Fruit fly (Drosophila melanogaster) whole organism, embryonic: ENCODE results near the gene Tim8.
A peak's percentile ranks its signal among the peaks of the same experiment; 100 is the strongest.

Experiments
- Atf3 ChIP-seq: fragments of 200-800 bp; sonication (Bioruptor generic); optimal IDR thresholded peaks from 3 replicates; lab custom pipeline; 2016; ENCODE audit warnings: missing biosample characterization, missing genetic modification characterization
- Blimp-1 ChIP-seq: fragments of 200-800 bp; sonication (Bioruptor generic); optimal IDR thresholded peaks from 3 replicates; lab custom pipeline; 2018; ENCODE audit warnings: missing biosample characterization, missing genetic modification characterization, mild to moderate bottlenecking, moderate library complexity, missing genetic modification reagents
- CG11093 ChIP-seq: fragments of 200-800 bp; sonication (Bioruptor generic); IDR thresholded peaks from 3 replicates; pipeline ENCODE4 v1.3.6; 2022; ENCODE audit warnings: missing biosample characterization, missing genetic modification characterization
- CG11560 ChIP-seq: fragments of 200-800 bp; sonication (Bioruptor generic); IDR thresholded peaks from 3 replicates; pipeline ENCODE4 v1.3.6; 2022; ENCODE audit warnings: missing biosample characterization, missing genetic modification characterization
- CG11696 ChIP-seq: fragments of 200-800 bp; sonication (Bioruptor generic); IDR thresholded peaks from 2 replicates; pipeline ENCODE4 v1.3.6; 2022; ENCODE audit warnings: missing biosample characterization, missing genetic modification characterization
- CG11723 ChIP-seq: fragments of 200-800 bp; sonication (Bioruptor generic); optimal IDR thresholded peaks from 2 replicates; lab custom pipeline; 2017; ENCODE audit warnings: missing biosample characterization, mild to moderate bottlenecking, missing genetic modification characterization
- CG12104 ChIP-seq: fragments of 200-800 bp; sonication (Bioruptor generic); optimal IDR thresholded peaks from 3 replicates; lab custom pipeline; 2016; ENCODE audit warnings: missing biosample characterization, missing genetic modification characterization
- CG12942 ChIP-seq: fragments of 200-800 bp; sonication (Bioruptor generic); optimal IDR thresholded peaks from 3 replicates; lab custom pipeline; 2016; ENCODE audit warnings: missing biosample characterization, missing genetic modification characterization
- CG13296 ChIP-seq: fragments of 200-800 bp; sonication (Bioruptor generic); optimal IDR thresholded peaks from 3 replicates; lab custom pipeline; 2018; ENCODE audit warnings: missing biosample characterization, mild to moderate bottlenecking, missing genetic modification characterization
- CG13424 ChIP-seq: fragments of 200-800 bp; sonication (Bioruptor generic); optimal IDR thresholded peaks from 2 replicates; lab custom pipeline; 2019; ENCODE audit warnings: missing biosample characterization, mild to moderate bottlenecking, missing genetic modification characterization, moderate library complexity
- CG1647 ChIP-seq: fragments of 200-800 bp; sonication (Bioruptor generic); optimal IDR thresholded peaks from 3 replicates; lab custom pipeline; 2016; ENCODE audit warnings: missing biosample characterization, missing genetic modification characterization
- CG31441 ChIP-seq: fragments of 200-800 bp; sonication (Bioruptor generic); IDR thresholded peaks from 2 replicates; pipeline ENCODE4 v1.3.6; 2022; ENCODE audit warnings: missing biosample characterization, missing genetic modification characterization
- CG3407 ChIP-seq: fragments of 200-800 bp; sonication (Bioruptor generic); optimal IDR thresholded peaks from 2 replicates; lab custom pipeline; 2018; ENCODE audit warnings: missing biosample characterization, mild to moderate bottlenecking, missing genetic modification characterization
- CG4424 ChIP-seq: fragments of 200-800 bp; sonication (Bioruptor generic); optimal IDR thresholded peaks from 3 replicates; lab custom pipeline; 2016; ENCODE audit warnings: missing biosample characterization, missing genetic modification characterization
- CG6175 ChIP-seq: fragments of 200-800 bp; sonication (Bioruptor generic); IDR thresholded peaks from 3 replicates; pipeline ENCODE4 v1.3.6; 2022; ENCODE audit warnings: missing biosample characterization, missing genetic modification characterization
- CG6654 ChIP-seq: fragments of 200-800 bp; sonication (Bioruptor generic); optimal IDR thresholded peaks from 2 replicates; lab custom pipeline; 2017; ENCODE audit warnings: missing biosample characterization, mild to moderate bottlenecking, missing genetic modification characterization
- CG6765 ChIP-seq: fragments of 200-800 bp; sonication (Bioruptor generic); optimal IDR thresholded peaks from 3 replicates; lab custom pipeline; 2017; ENCODE audit warnings: missing biosample characterization, mild to moderate bottlenecking, missing genetic modification characterization
- CG6854 ChIP-seq: fragments of 200-800 bp; sonication (Bioruptor generic); optimal IDR thresholded peaks from 3 replicates; lab custom pipeline; 2017; ENCODE audit warnings: missing biosample characterization, mild to moderate bottlenecking, missing genetic modification characterization
- CG7372 ChIP-seq: fragments of 200-800 bp; sonication (Bioruptor generic); IDR thresholded peaks from 2 replicates; pipeline ENCODE4 v1.3.6; 2022; ENCODE audit warnings: missing biosample characterization, missing genetic modification characterization
- CG7745 ChIP-seq: fragments of 200-800 bp; sonication (Bioruptor generic); optimal IDR thresholded peaks from 2 replicates; lab custom pipeline; 2018; ENCODE audit warnings: missing biosample characterization, mild to moderate bottlenecking, missing genetic modification characterization, moderate library complexity
- CoRest ChIP-seq: fragments of 200-800 bp; sonication (Bioruptor generic); optimal IDR thresholded peaks from 3 replicates; lab custom pipeline; 2018; ENCODE audit warnings: missing biosample characterization, mild to moderate bottlenecking, missing genetic modification characterization, moderate library complexity
- Doc3 ChIP-seq: fragments of 200-800 bp; sonication (Bioruptor generic); IDR thresholded peaks from 3 replicates; pipeline ENCODE4 v1.3.6; 2022; ENCODE audit warnings: missing biosample characterization, missing genetic modification characterization; ENCODE audit not compliant: partially characterized antibody
- H2.0 ChIP-seq: fragments of 200-800 bp; sonication (Bioruptor generic); IDR thresholded peaks from 2 replicates; pipeline ENCODE4 v1.3.6; 2022; ENCODE audit warnings: missing biosample characterization, missing genetic modification characterization
- Hr51 ChIP-seq, 2 experiments: fragments of 200-800 bp; sonication (Bioruptor generic); optimal IDR thresholded peaks; 2 replicates in 1 of 2; 3 replicates in 1 of 2; lab custom pipeline; 2016 to 2018; ENCODE audit warnings: missing biosample characterization in 2 of 2, missing genetic modification characterization in 2 of 2, mild to moderate bottlenecking in 1 of 2, moderate library complexity in 1 of 2
- Hr78 ChIP-seq, 2 experiments: fragments of 200-800 bp in 1 of 2; fragments of >200 bp in 1 of 2; sonication (Bioruptor generic) in 1 of 2; optimal IDR thresholded peaks; 2 replicates each; lab custom pipeline; 2017 to 2019; ENCODE audit warnings: missing biosample characterization in 2 of 2, missing genetic modification characterization in 2 of 2, mild to moderate bottlenecking in 1 of 2, moderate library complexity in 1 of 2
- Neu2 ChIP-seq: fragments of 200-800 bp; sonication (Bioruptor generic); optimal IDR thresholded peaks from 3 replicates; lab custom pipeline; 2016; ENCODE audit warnings: missing biosample characterization, missing genetic modification characterization, borderline replicate concordance
- Sin3A ChIP-seq: fragments of >200 bp; optimal IDR thresholded peaks from 2 replicates; lab custom pipeline; 2018
- Sox102F ChIP-seq: fragments of 200-800 bp; sonication (Bioruptor generic); optimal IDR thresholded peaks from 2 replicates; lab custom pipeline; 2018; ENCODE audit warnings: missing biosample characterization, mild to moderate bottlenecking, missing genetic modification characterization, moderate library complexity
- ara ChIP-seq: fragments of 200-800 bp; sonication (Bioruptor generic); IDR thresholded peaks from 2 replicates; pipeline ENCODE4 v1.3.6; 2022; ENCODE audit warnings: missing biosample characterization, missing genetic modification characterization
- cas ChIP-seq: fragments of 200-800 bp; sonication (Bioruptor generic); IDR thresholded peaks from 2 replicates; pipeline ENCODE4 v1.3.6; 2022; ENCODE audit warnings: missing biosample characterization, missing genetic modification characterization
- chinmo ChIP-seq: fragments of 200-800 bp; sonication (Bioruptor generic); IDR thresholded peaks from 4 replicates; pipeline ENCODE4 v1.3.6; 2022; ENCODE audit warnings: missing biosample characterization, missing genetic modification characterization; ENCODE audit not compliant: partially characterized antibody
- crp ChIP-seq, 2 experiments: fragments of 200-800 bp; sonication (Bioruptor generic); optimal IDR thresholded peaks; 2 replicates in 1 of 2; 3 replicates in 1 of 2; lab custom pipeline; 2017; ENCODE audit warnings: missing biosample characterization in 2 of 2, missing genetic modification characterization in 2 of 2, mild to moderate bottlenecking in 1 of 2, moderate library complexity in 1 of 2
- dimm ChIP-seq: fragments of 200-800 bp; sonication (Bioruptor generic); IDR thresholded peaks from 2 replicates; pipeline ENCODE4 v1.3.6; 2022; ENCODE audit warnings: missing biosample characterization, missing genetic modification characterization
- dmrt11E ChIP-seq: fragments of 200-800 bp; sonication (Bioruptor generic); optimal IDR thresholded peaks from 3 replicates; lab custom pipeline; 2018; ENCODE audit warnings: missing biosample characterization, mild to moderate bottlenecking, missing genetic modification characterization, moderate library complexity
- dpn ChIP-seq, 2 experiments: fragments of 200-800 bp; sonication (Bioruptor generic); optimal IDR thresholded peaks; 3 replicates each; lab custom pipeline; 2016; ENCODE audit warnings: missing biosample characterization in 2 of 2, missing genetic modification characterization in 2 of 2
- gsb-n ChIP-seq: fragments of 200-800 bp; sonication (Bioruptor generic); optimal IDR thresholded peaks from 3 replicates; lab custom pipeline; 2018; ENCODE audit warnings: missing biosample characterization, mild to moderate bottlenecking, missing genetic modification characterization
- repo ChIP-seq: fragments of 200-800 bp; sonication (Bioruptor generic); optimal IDR thresholded peaks from 2 replicates; lab custom pipeline; 2016; ENCODE audit warnings: missing biosample characterization, missing genetic modification characterization
- slbo ChIP-seq: fragments of 200-800 bp; sonication (Bioruptor generic); IDR thresholded peaks from 2 replicates; pipeline ENCODE4 v1.3.6; 2022; ENCODE audit warnings: missing biosample characterization, missing genetic modification characterization
- trh ChIP-seq: fragments of 200-800 bp; sonication (Bioruptor generic); optimal IDR thresholded peaks from 2 replicates; lab custom pipeline; 2016; ENCODE audit warnings: missing biosample characterization, missing genetic modification characterization
- zen2 ChIP-seq: fragments of 200-800 bp; sonication (Bioruptor generic); IDR thresholded peaks from 3 replicates; pipeline ENCODE4 v1.3.6; 2022; ENCODE audit warnings: missing biosample characterization, missing genetic modification characterization; ENCODE audit not compliant: partially characterized antibody

Tim8 gene

DNA sequence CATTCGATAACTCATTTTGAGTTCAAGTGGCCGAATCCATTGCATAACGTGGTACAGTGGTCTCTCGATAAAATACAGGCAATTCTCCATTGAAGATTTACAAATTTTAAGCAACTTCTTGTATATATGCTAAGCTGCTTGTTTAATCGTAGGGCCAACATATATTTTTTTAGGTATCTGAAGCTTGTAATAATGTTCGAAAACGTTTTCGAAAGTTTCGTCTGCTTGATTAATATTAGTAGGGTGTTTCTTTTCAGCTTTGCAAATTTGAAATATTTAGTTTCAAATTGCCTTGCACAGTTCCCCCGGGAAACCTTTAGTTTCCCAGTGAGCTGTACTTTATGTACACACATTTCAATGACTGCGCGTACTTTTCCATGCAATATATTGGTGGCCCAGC is 11.5 kb downstream of the Tim8 start (continued):
- TF ChIP-seq dmrt11E (tag; lab: Kevin White, UChicago): no peak
- no peak for TF ChIP-seq CG12942 (GFP tag; lab: Kevin White, UChicago)
- TF ChIP-seq gsb-n (tag; lab: Kevin White, UChicago): no peak
- no peak for TF ChIP-seq CG6654 (GFP tag; lab: Kevin White, UChicago)
- TF ChIP-seq Atf3: no peak
- peak; percentile 36 for TF ChIP-seq CoRest (tag; lab: Kevin White, UChicago)
- TF ChIP-seq Sox102F: peak; percentile 44
- peak in 1 of 2 experiments; percentile 16 for TF ChIP-seq Hr51 (GFP tag; optimal IDR thresholded peaks at IDR 0.05; lab: Kevin White, UChicago)
- TF ChIP-seq ara: no peak
- TF ChIP-seq CG3407: no peak
- no peak for TF ChIP-seq crp (GFP tag; optimal IDR thresholded peaks at IDR 0.05; lab: Kevin White, UChicago)
- no peak for TF ChIP-seq CG13296 (GFP tag; lab: Kevin White, UChicago)
- no peak for TF ChIP-seq CG7745 (tag; lab: Kevin White, UChicago)
- TF ChIP-seq H2.0 (GFP tag; lab: Robert Waterston, UW): no peak
- TF ChIP-seq dpn (GFP tag; optimal IDR thresholded peaks at IDR 0.05; lab: Kevin White, UChicago): peak in 1 of 2 experiments; percentile 6
- TF ChIP-seq Hr78 (GFP tag; optimal IDR thresholded peaks at IDR 0.05; lab: Kevin White, UChicago): no peak
- TF ChIP-seq slbo (GFP tag; lab: Robert Waterston, UW): 0 out of 2 replicates have a peak, but pooled peaks have one; percentile 12
- TF ChIP-seq chinmo (GFP tag; lab: Robert Waterston, UW): no peak
- no peak for TF ChIP-seq dimm (GFP tag; lab: Robert Waterston, UW)
- TF ChIP-seq CG6765 (GFP tag; lab: Kevin White, UChicago): no peak
- TF ChIP-seq CG6175 (GFP tag; lab: Robert Waterston, UW): no peak
- TF ChIP-seq CG31441 (GFP tag; lab: Robert Waterston, UW): no peak
- no peak for TF ChIP-seq CG11560
- TF ChIP-seq CG6854: no peak
- TF ChIP-seq CG11696 (GFP tag; lab: Robert Waterston, UW): no peak
- TF ChIP-seq CG12104 (GFP tag; lab: Kevin White, UChicago): no peak
- no peak for TF ChIP-seq trh (GFP tag; lab: Kevin White, UChicago)
- TF ChIP-seq Blimp-1 (GFP tag; lab: Kevin White, UChicago): peak; percentile 2
- TF ChIP-seq CG11723 (GFP tag; lab: Kevin White, UChicago): no peak
- no peak for TF ChIP-seq CG7372 (GFP tag; lab: Robert Waterston, UW)
- no peak for TF ChIP-seq repo
- TF ChIP-seq Neu2 (GFP tag; lab: Kevin White, UChicago): no peak
- TF ChIP-seq Doc3: no peak
- TF ChIP-seq cas (GFP tag; lab: Robert Waterston, UW): no peak

DNA sequence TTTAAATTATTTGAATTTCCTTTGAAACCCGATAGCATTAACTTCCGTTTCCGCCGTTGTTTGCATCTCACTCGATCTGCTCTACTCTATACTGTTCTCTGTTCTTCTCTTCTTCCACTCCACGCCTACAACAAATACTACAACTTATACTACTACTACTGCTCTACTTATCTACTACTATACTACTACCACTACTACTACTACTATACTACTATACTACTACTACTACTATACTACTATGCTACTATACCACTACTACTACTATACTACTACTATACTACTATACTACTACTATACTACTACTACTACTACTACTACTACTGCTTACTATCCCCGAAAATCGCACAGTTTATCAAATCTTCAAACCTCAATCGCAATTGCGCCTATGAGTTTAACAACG is 14.3 kb downstream of the Tim8 start:
- TF ChIP-seq zen2 (GFP tag; lab: Robert Waterston, UW) (no peak), CG1647 (GFP tag; lab: Kevin White, UChicago) (no peak), CG13424 (tag; lab: Kevin White, UChicago) (no peak), CG4424 (peak; percentile 93), CG3407 (no peak), CG11093 (GFP tag; lab: Robert Waterston, UW) (no peak), Sin3A (no peak)
- TF ChIP-seq, all 482 proteins: peak for 1
